Fruit fly (Drosophila melanogaster) whole organism, prepupa: Measurements from ENCODE around the gene CG11555.
A peak's percentile ranks its signal among the peaks of the same experiment; 100 is the strongest.

Experiments used
- Blimp-1 ChIP-seq: fragments of 200-800 bp; sonication (Bioruptor generic); optimal IDR thresholded peaks from 3 replicates; lab custom pipeline; 2017; ENCODE audit warnings: missing biosample characterization, missing genetic modification characterization, mild to moderate bottlenecking, moderate library complexity, missing genetic modification reagents
- CG11294 ChIP-seq: fragments of 200-800 bp; sonication (Bioruptor generic); IDR thresholded peaks from 2 replicates; pipeline ENCODE4 v1.3.6; 2022; ENCODE audit warnings: missing biosample characterization, missing genetic modification characterization
- CG3032 ChIP-seq: fragments of 200-800 bp; optimal IDR thresholded peaks from 2 replicates; lab custom pipeline; 2019; ENCODE audit warnings: missing biosample characterization, mild to moderate bottlenecking, missing genetic modification characterization, moderate library complexity
- CG34406 ChIP-seq: fragments of 200-800 bp; sonication (Bioruptor generic); optimal IDR thresholded peaks from 3 replicates; lab custom pipeline; 2016; ENCODE audit warnings: missing biosample characterization, missing genetic modification characterization
- CG6276 ChIP-seq: fragments of 200-800 bp; sonication (Bioruptor generic); optimal IDR thresholded peaks from 2 replicates; lab custom pipeline; 2017; ENCODE audit warnings: missing biosample characterization, mild to moderate bottlenecking, missing genetic modification characterization
- CG6792 ChIP-seq: fragments of 200-800 bp; sonication (Bioruptor generic); optimal IDR thresholded peaks from 3 replicates; lab custom pipeline; 2016; ENCODE audit warnings: missing biosample characterization, missing genetic modification characterization
- Ets21C ChIP-seq: fragments of 200-800 bp; sonication (Bioruptor generic); optimal IDR thresholded peaks from 3 replicates; lab custom pipeline; 2016; ENCODE audit warnings: missing biosample characterization, missing genetic modification characterization
- Gug ChIP-seq: fragments of 200-800 bp; sonication (Bioruptor generic); IDR thresholded peaks from 2 replicates; pipeline ENCODE4 v1.3.6; 2022; ENCODE audit warnings: missing biosample characterization, missing genetic modification characterization
- Hr39 ChIP-seq: fragments of 200-800 bp; sonication (Bioruptor generic); optimal IDR thresholded peaks from 2 replicates; lab custom pipeline; 2016; ENCODE audit warnings: missing biosample characterization, missing genetic modification characterization
- Hr4 ChIP-seq: fragments of 200-800 bp; sonication (Bioruptor generic); optimal IDR thresholded peaks from 3 replicates; lab custom pipeline; 2016; ENCODE audit warnings: missing biosample characterization, missing genetic modification characterization
- spab ChIP-seq: fragments of 200-800 bp; sonication (Bioruptor generic); optimal IDR thresholded peaks from 2 replicates; lab custom pipeline; 2017; ENCODE audit warnings: missing biosample characterization, mild to moderate bottlenecking, missing genetic modification characterization, missing genetic modification reagents
- topi ChIP-seq: fragments of 200-800 bp; sonication (Bioruptor generic); optimal IDR thresholded peaks from 3 replicates; lab custom pipeline; 2016; ENCODE audit warnings: missing biosample characterization, missing genetic modification characterization

DNA sequence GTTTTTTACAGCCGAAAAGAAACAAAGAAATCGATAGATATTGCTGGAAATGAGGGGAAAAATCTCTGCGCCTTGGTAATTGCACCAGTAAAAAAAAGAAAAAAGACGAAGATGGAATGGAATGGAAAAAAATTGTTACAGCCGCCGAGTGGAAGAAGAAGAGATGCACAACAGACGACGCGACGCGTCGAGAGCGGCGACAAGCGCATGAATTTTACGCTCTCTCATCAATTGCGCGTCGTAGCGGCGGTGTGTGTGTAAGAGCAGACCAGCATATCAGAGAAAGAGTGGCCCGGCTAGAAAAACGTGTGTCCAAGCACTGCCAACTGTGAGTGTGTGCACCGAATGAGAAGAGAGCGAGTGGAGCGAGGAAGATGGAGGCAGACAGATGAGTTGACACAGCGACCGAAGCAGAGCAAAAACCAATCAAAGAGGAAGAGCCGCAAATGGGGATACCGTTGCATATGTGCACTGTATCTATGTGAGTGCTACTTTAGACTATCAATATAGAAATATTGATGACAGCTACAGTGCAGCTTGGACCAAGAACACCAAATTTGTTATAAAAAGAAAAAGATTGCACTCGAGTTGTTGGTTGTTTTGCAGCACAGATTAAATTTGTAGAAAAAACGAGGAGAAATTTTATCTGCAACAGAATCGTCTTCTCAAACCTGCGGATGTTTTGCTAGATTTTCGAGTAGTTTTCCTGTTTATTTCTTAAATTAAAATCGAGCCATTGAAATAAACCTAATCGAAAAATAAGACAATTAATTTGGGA lies 24.4 kb upstream of the CG11555 start:
- TF ChIP-seq Hr4 (peak; percentile 85), Hr39 (GFP tag; lab: Kevin White, UChicago) (peak; percentile 23), Gug (GFP tag; lab: Robert Waterston, UW) (peak; percentile 64), spab (peak; percentile 35), Blimp-1 (GFP tag; lab: Kevin White, UChicago) (no peak), Ets21C (GFP tag; lab: Kevin White, UChicago) (peak; percentile 34), CG34406 (peak; percentile 10), topi (GFP tag; lab: Kevin White, UChicago) (peak; percentile 28), CG6792 (GFP tag; lab: Kevin White, UChicago) (peak; percentile 6), CG3032 (tag; lab: Kevin White, UChicago) (peak; percentile 26), CG6276 (GFP tag; lab: Kevin White, UChicago) (peak; percentile 67), CG11294 (GFP tag; lab: Robert Waterston, UW) (peak; percentile 54; the same call in 1 of the 2 replicates)
